Worm (Caenorhabditis elegans): ENCODE results near the gene F11D5.5.

ce11 chrX:3289183-3289582 is 12.7 kb upstream of the F11D5.5 start, which contains the start of gene K09C4.4:
- TF ChIP-seq W03F9.2 (tag; optimal IDR thresholded peaks at IDR 0.05) (no peak), him-1 (tag; optimal IDR thresholded peaks at IDR 0.05) (no peak)
